Worm (Caenorhabditis elegans): Measurements from ENCODE around the gene F08F1.3.

The F08F1.3 gene

DNA sequence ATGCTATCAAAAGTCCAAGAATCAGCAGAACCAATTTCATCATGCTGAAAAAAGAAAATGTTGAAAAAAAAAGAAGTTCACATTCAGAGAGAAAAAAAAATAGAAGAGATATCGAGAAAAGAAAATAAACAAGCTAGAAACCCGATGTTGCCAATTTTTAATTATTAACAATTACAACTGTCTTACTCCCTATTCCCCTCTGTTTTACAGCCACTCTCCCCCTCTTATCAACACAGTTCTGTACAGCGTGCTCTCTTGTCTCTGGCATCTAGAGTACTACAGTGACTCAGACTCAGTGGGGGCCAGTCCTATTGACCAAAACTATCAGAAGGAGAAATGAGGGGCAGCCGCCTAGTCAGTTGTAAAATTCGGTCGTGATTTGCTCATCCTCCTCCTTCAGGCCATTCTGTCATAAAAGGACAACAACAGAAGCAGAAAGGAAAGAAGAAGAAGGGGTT, 36.1 kb upstream of the F08F1.3 start, which contains the start of gene wrk-1:
Gene wrk-1, minus strand, starts transcription at position 51 of the 458 bp plus-strand sequence.
- TF ChIP-seq K09A11.1 (tag; optimal IDR thresholded peaks at IDR 0.05; ENCODE audit: insufficient read depth) = no peak
- TF ChIP-seq hlh-8 (tag; optimal IDR thresholded peaks at IDR 0.05) = no peak
- TF ChIP-seq K02D7.2 (tag; optimal IDR thresholded peaks at IDR 0.05) = no peak

DNA sequence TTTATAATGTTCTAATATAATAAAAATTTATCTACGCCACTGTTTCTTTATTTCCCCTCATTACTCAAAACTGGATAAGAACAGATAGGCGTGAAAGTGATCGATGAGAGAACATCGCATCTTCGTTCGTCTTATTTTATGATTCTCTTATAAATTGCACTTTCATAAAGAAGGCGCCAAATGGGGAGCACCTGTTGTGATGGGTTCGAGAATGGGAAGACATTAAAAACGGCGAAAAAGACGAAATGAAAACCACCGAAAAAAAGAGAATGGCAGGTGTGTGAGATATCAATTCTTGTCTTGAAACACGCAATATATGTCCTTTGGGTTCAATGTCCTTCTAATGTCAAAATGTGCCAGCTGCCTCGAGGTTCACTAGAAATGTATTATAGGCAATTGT, 34.4 kb upstream of the F08F1.3 start:
- TF ChIP-seq zip-5 (tag; optimal IDR thresholded peaks at IDR 0.05) = no peak
- TF ChIP-seq dmd-4 (tag; optimal IDR thresholded peaks at IDR 0.05; ENCODE audit: borderline replicate concordance) = no peak
- TF ChIP-seq unc-55 (GFP tag; optimal IDR thresholded peaks at IDR 0.05) = no peak
- TF ChIP-seq pqm-1 (tag; optimal IDR thresholded peaks at IDR 0.05) = no peak
- TF ChIP-seq ceh-14 (tag; optimal IDR thresholded peaks at IDR 0.05) = no peak
- no peak for TF ChIP-seq ceh-2 (tag; optimal IDR thresholded peaks at IDR 0.05)
- no peak for TF ChIP-seq nhr-232 (tag; optimal IDR thresholded peaks at IDR 0.05)
- TF ChIP-seq K09A11.1 (tag; optimal IDR thresholded peaks at IDR 0.05; ENCODE audit: insufficient read depth) = no peak
- TF ChIP-seq ceh-22 (tag; optimal IDR thresholded peaks at IDR 0.05) = no peak
- no peak for TF ChIP-seq sox-4 (tag; optimal IDR thresholded peaks at IDR 0.05)
- no peak for TF ChIP-seq syd-9 (tag; optimal IDR thresholded peaks at IDR 0.05)
- TF ChIP-seq npax-4 (tag; optimal IDR thresholded peaks at IDR 0.05) = no peak
- no peak for TF ChIP-seq ztf-16 (tag; optimal IDR thresholded peaks at IDR 0.05)
- TF ChIP-seq F13H6.1 (tag; optimal IDR thresholded peaks at IDR 0.05) = no peak
- TF ChIP-seq fax-1 (tag; optimal IDR thresholded peaks at IDR 0.05) = no peak
- TF ChIP-seq elt-2 (tag; optimal IDR thresholded peaks at IDR 0.05) = no peak
- TF ChIP-seq hlh-6 (tag; optimal IDR thresholded peaks at IDR 0.05) = no peak
- TF ChIP-seq unc-86 (tag; optimal IDR thresholded peaks at IDR 0.05) = no peak

DNA sequence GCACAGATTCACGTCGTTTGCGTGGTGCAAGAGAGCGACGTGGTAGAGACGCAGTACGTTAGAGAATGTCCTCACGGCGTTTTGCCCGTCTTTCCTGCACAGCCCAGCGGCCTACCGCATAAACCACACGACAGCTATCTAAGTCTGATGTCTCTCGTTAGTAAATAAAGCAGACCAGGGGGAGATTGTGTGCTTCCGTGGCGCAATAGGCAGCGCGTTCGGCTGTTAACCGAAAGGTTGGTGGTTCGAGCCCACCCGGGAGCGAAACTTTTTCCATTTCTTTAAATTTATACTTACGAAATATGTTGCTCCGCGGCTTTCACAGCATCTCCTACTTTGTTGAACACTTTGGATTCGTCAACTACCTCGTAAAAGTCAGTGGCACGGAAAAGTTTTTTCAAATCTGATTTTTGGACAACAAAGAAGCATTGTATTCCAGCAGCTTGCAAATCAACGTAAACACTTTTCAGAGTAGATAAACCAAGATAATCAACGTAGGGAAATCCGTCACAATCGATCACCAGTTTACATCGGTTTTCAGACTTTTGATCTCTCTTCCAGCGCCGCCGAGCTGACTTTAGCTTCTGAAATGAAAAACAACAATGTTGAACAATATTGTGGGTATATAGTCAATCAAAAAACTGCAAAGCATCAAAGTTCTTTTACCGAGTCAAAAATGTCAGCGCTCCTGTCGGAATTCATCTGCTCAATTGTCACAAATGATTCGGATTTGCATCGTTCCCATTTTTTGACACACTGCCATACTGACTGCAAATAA, 24.1 kb upstream of the F08F1.3 start:
- TF ChIP-seq sox-2 (GFP tag; IDR thresholded peaks at IDR 0.05) (peak; percentile 92), hlh-6 (tag; optimal IDR thresholded peaks at IDR 0.05) (peak; percentile 94), fax-1 (tag; optimal IDR thresholded peaks at IDR 0.05) (peak; percentile 90), Y22D7AL.16 (tag; optimal IDR thresholded peaks at IDR 0.05) (peak; percentile 94), pros-1 (tag; optimal IDR thresholded peaks at IDR 0.05) (peak; percentile 67), odd-2 (tag; optimal IDR thresholded peaks at IDR 0.05) (peak; percentile 76), sdc-2 (tag; optimal IDR thresholded peaks at IDR 0.05) (peak; percentile 95), unc-42 (tag; optimal IDR thresholded peaks at IDR 0.05) (peak; percentile 87), nhr-11 (tag; optimal IDR thresholded peaks at IDR 0.05) (no peak), pax-1 (tag; optimal IDR thresholded peaks at IDR 0.05) (no peak), K09A11.1 (tag; optimal IDR thresholded peaks at IDR 0.05; ENCODE audit: insufficient read depth) (peak; percentile 95), ceh-6 (GFP tag; optimal IDR thresholded peaks at IDR 0.05) (peak; percentile 95), K02D7.2 (tag; optimal IDR thresholded peaks at IDR 0.05) (peak; percentile 97), elt-2 (tag; optimal IDR thresholded peaks at IDR 0.05) (peak; percentile 97), npax-4 (tag; optimal IDR thresholded peaks at IDR 0.05) (peak; percentile 91), ceh-22 (tag; optimal IDR thresholded peaks at IDR 0.05) (peak; percentile 49), madf-2 (tag; optimal IDR thresholded peaks at IDR 0.05) (peak; percentile 89), pha-2 (tag; optimal IDR thresholded peaks at IDR 0.05) (peak; percentile 95), rnt-1 (tag; optimal IDR thresholded peaks at IDR 0.05) (peak; percentile 98), pqm-1 (tag; optimal IDR thresholded peaks at IDR 0.05) (peak; percentile 88), T23F11.4 (GFP tag; optimal IDR thresholded peaks at IDR 0.05) (peak; percentile 96), unc-3 (GFP tag; conservative IDR thresholded peaks at IDR 0.05) (peak; percentile 96), unc-3 (tag; optimal IDR thresholded peaks at IDR 0.05) (peak; percentile 90), ceh-18 (tag; optimal IDR thresholded peaks at IDR 0.05) (peak; percentile 98), nfya-1 (tag; optimal IDR thresholded peaks at IDR 0.05) (peak; percentile 89), ceh-45 (GFP tag; IDR thresholded peaks at IDR 0.05) (peak; percentile 98), fkh-10 (GFP tag; optimal IDR thresholded peaks at IDR 0.05) (peak; percentile 59), unc-55 (GFP tag; optimal IDR thresholded peaks at IDR 0.05) (peak; percentile 95), zip-5 (tag; optimal IDR thresholded peaks at IDR 0.05) (peak; percentile 88), ceh-9 (tag; optimal IDR thresholded peaks at IDR 0.05) (peak; percentile 92), ttx-3 (tag; optimal IDR thresholded peaks at IDR 0.05) (peak; percentile 93), ceh-48 (tag; optimal IDR thresholded peaks at IDR 0.05) (peak; percentile 87), elt-4 (tag; optimal IDR thresholded peaks at IDR 0.05) (peak; percentile 74), gmeb-2 (tag; optimal IDR thresholded peaks at IDR 0.05) (peak; percentile 92), C08G9.2 (tag; optimal IDR thresholded peaks at IDR 0.05) (peak; percentile 84), tbx-7 (tag; optimal IDR thresholded peaks at IDR 0.05) (peak; percentile 77), hlh-8 (tag; optimal IDR thresholded peaks at IDR 0.05) (peak; percentile 92)
